Worm (Caenorhabditis elegans): ENCODE measurements around the gene Y17G9B.11.

Y17G9B.11 gene

DNA sequence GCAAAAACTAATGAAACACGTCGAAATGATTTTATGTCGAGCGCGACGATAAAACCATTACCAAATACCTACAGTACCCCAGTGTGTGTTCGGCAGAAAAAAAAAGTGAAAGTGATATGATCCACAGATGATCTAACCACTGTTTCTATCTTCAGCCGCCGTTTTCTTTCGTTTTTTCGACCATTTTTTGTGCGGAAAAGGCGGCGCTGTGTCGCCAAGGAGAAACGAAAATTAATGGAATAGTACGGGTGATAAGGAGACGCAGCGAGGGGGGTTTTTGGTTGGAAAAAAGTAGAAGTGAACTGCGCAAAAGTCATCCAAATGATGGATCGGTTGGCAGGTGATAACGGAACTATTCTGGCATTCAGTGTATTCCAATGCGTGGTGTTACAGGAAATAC lies 38.7 kb downstream of the Y17G9B.11 start:
- no peak for TF ChIP-seq ets-5 (GFP tag; IDR thresholded peaks at IDR 0.05)
- no peak for TF ChIP-seq sox-4 (tag; optimal IDR thresholded peaks at IDR 0.05)
- TF ChIP-seq blmp-1 (tag; optimal IDR thresholded peaks at IDR 0.05) = peak; percentile 91
- no peak for TF ChIP-seq hpl-2 (GFP tag; optimal IDR thresholded peaks at IDR 0.05)
- no peak for TF ChIP-seq swsn-7 (tag; optimal IDR thresholded peaks at IDR 0.05)
- no peak for TF ChIP-seq F16B12.6 (tag; optimal IDR thresholded peaks at IDR 0.05)
- no peak for TF ChIP-seq ceh-90 (tag; optimal IDR thresholded peaks at IDR 0.05)
- TF ChIP-seq nhr-47 (tag; optimal IDR thresholded peaks at IDR 0.05) = no peak
- no peak for TF ChIP-seq nhr-84 (tag; optimal IDR thresholded peaks at IDR 0.05)
- TF ChIP-seq elt-3 (tag; optimal IDR thresholded peaks at IDR 0.05) = peak in 1 of 6 experiments; percentile 3

DNA sequence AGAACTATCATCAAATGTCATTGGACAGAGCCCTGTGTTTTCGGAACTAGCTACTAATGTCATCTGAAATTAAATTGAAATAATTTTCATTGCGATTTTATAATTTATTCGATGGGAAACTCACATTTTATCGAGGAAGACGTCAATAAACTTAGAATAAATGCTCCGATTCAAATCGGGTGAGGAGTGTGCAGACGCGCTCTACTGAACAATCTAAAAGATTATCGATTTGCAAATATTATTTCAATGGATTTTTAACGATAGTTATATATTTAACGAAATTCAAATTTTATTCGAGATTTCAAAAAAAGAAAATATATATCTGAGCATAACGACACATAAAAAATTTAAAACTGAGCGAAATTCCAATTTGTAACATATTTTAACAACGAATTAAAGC lies 42.7 kb downstream of the Y17G9B.11 start, which contains the start of gene eor-1:
TSS of gene eor-1 (minus strand) at position 65 of the 400 bp plus-strand sequence.
- TF ChIP-seq nhr-11 (tag; optimal IDR thresholded peaks at IDR 0.05) = no peak
- no peak for TF ChIP-seq tlp-1 (tag; optimal IDR thresholded peaks at IDR 0.05)
- TF ChIP-seq snu-23 (GFP tag; optimal IDR thresholded peaks at IDR 0.05) = peak; percentile 62
- TF ChIP-seq F16B12.6 (tag; optimal IDR thresholded peaks at IDR 0.05) = peak; percentile 14
- TF ChIP-seq ceh-88 (GFP tag; IDR thresholded peaks at IDR 0.05) = no peak
- TF ChIP-seq egl-13 (tag; optimal IDR thresholded peaks at IDR 0.05) = no peak
- TF ChIP-seq fos-1 (tag; optimal IDR thresholded peaks at IDR 0.05) = no peak
- no peak for TF ChIP-seq sup-37 (GFP tag; optimal IDR thresholded peaks at IDR 0.05)
- TF ChIP-seq pag-3 (tag; optimal IDR thresholded peaks at IDR 0.05; ENCODE audit: borderline replicate concordance, insufficient read depth) = no peak
- TF ChIP-seq ets-5 (GFP tag; IDR thresholded peaks at IDR 0.05) = no peak
- TF ChIP-seq efl-1 (optimal IDR thresholded peaks at IDR 0.05) = peak; percentile 42 to 55
- peak; percentile 6 to 50 for TF ChIP-seq efl-1 (GFP tag; optimal IDR thresholded peaks at IDR 0.05 in 1 of 2)
- TF ChIP-seq zip-4 (GFP tag; optimal IDR thresholded peaks at IDR 0.05) = no peak
- TF ChIP-seq aha-1 (tag; optimal IDR thresholded peaks at IDR 0.05) = no peak
- no peak for TF ChIP-seq mep-1 (tag; optimal IDR thresholded peaks at IDR 0.05)
- TF ChIP-seq mab-9 (GFP tag; IDR thresholded peaks at IDR 0.05) = no peak
- no peak for TF ChIP-seq elt-3 (tag; optimal IDR thresholded peaks at IDR 0.05)
- no peak for TF ChIP-seq egl-27 (tag; optimal IDR thresholded peaks at IDR 0.05)
- TF ChIP-seq lin-14 (GFP tag; optimal IDR thresholded peaks at IDR 0.05) = no peak
- TF ChIP-seq isw-1 (GFP tag; IDR thresholded peaks at IDR 0.05) = no peak
- TF ChIP-seq hlh-4 (tag; optimal IDR thresholded peaks at IDR 0.05) = no peak
- no peak for TF ChIP-seq hpl-2 (GFP tag; optimal IDR thresholded peaks at IDR 0.05)
- TF ChIP-seq aly-2 (tag; optimal IDR thresholded peaks at IDR 0.05) = peak; percentile 3
- no peak for TF ChIP-seq snpc-4 (tag; optimal IDR thresholded peaks at IDR 0.05)
- peak; percentile 49 to 77 for TF ChIP-seq lsy-2 (tag; optimal IDR thresholded peaks at IDR 0.05)
- peak; percentile 15 to 69 (median 22) for TF ChIP-seq dpl-1 (GFP tag; optimal IDR thresholded peaks at IDR 0.05)
- TF ChIP-seq mdl-1 (tag; optimal IDR thresholded peaks at IDR 0.05) = no peak
- no peak for TF ChIP-seq nhr-47 (tag; optimal IDR thresholded peaks at IDR 0.05)
- TF ChIP-seq ceh-8 (GFP tag; optimal IDR thresholded peaks at IDR 0.05) = no peak
- TF ChIP-seq lin-39 (tag; optimal IDR thresholded peaks at IDR 0.05) = no peak
- no peak for TF ChIP-seq vab-15 (tag; optimal IDR thresholded peaks at IDR 0.05)
- TF ChIP-seq nhr-85 (tag) = peak; percentile 67
- TF ChIP-seq nhr-19 (GFP tag; conservative IDR thresholded peaks at IDR 0.05) = 0 out of 2 replicates have a peak, but pooled peaks have one; percentile 2
- TF ChIP-seq hlh-17 (GFP tag; optimal IDR thresholded peaks at IDR 0.05; ENCODE audit: borderline replicate concordance) = no peak
- no peak for TF ChIP-seq irx-1 (tag; optimal IDR thresholded peaks at IDR 0.05)
- TF ChIP-seq lin-15B (tag; optimal IDR thresholded peaks at IDR 0.05) = peak; percentile 30
- no peak for TF ChIP-seq elt-2 (tag; optimal IDR thresholded peaks at IDR 0.05)
- no peak for TF ChIP-seq ces-1 (GFP tag; optimal IDR thresholded peaks at IDR 0.05)
- TF ChIP-seq nhr-28 (tag; optimal IDR thresholded peaks at IDR 0.05) = no peak
- TF ChIP-seq fkh-8 (tag; optimal IDR thresholded peaks at IDR 0.05) = no peak
- no peak for TF ChIP-seq pqm-1 (tag; optimal IDR thresholded peaks at IDR 0.05)
- TF ChIP-seq C34B4.2 (tag; optimal IDR thresholded peaks at IDR 0.05) = no peak
- no peak for TF ChIP-seq nhr-77 (tag; optimal IDR thresholded peaks at IDR 0.05)
- TF ChIP-seq lin-13 (GFP tag; optimal IDR thresholded peaks at IDR 0.05) = no peak
- TF ChIP-seq alr-1 (tag; optimal IDR thresholded peaks at IDR 0.05; ENCODE audit: borderline replicate concordance) = no peak
- no peak for TF ChIP-seq unc-98 (GFP tag; IDR thresholded peaks at IDR 0.05)
- TF ChIP-seq fkh-10 (GFP tag; optimal IDR thresholded peaks at IDR 0.05) = no peak

All from whole organism, L1 larva.